Fruit fly (Drosophila melanogaster): ENCODE data around the gene AttD.

The AttD gene

dm6 chr3R:17604198-17604879 lies 20.7 kb upstream of the AttD start (continued):
- peak; percentile 57 for TF ChIP-seq CG17802 (tag; optimal IDR thresholded peaks at IDR 0.05)
- TF ChIP-seq CG32532 (GFP tag; IDR thresholded peaks at IDR 0.05) = peak; percentile 40; the same call in 1 of the 2 replicates
- no peak for TF ChIP-seq chm (GFP tag; IDR thresholded peaks at IDR 0.05)
- TF ChIP-seq CG9876 (GFP tag; optimal IDR thresholded peaks at IDR 0.05) = no peak
- peak; percentile 95 for TF ChIP-seq kni (GFP tag; optimal IDR thresholded peaks at IDR 0.05)
- peak; percentile 79 for TF ChIP-seq CG6765 (GFP tag; optimal IDR thresholded peaks at IDR 0.05)
- TF ChIP-seq z (GFP tag; IDR thresholded peaks at IDR 0.05) = no peak
- TF ChIP-seq Gsc (GFP tag; IDR thresholded peaks at IDR 0.05) = no peak
- peak; percentile 39; the same call in 1 of the 2 replicates for TF ChIP-seq Rx (GFP tag; IDR thresholded peaks at IDR 0.05)
- TF ChIP-seq danr (GFP tag; IDR thresholded peaks at IDR 0.05) = peak; percentile 69
- no peak for TF ChIP-seq ftz-f1 (GFP tag; optimal IDR thresholded peaks at IDR 0.05)
- TF ChIP-seq CG13296 (GFP tag; optimal IDR thresholded peaks at IDR 0.05) = peak; percentile 87
- TF ChIP-seq her (GFP tag; optimal IDR thresholded peaks at IDR 0.05) = no peak
- TF ChIP-seq az2 (GFP tag; optimal IDR thresholded peaks at IDR 0.05) = peak; percentile 79
- peak; percentile 41; the same call in 1 of the 2 replicates for TF ChIP-seq sna (GFP tag; IDR thresholded peaks at IDR 0.05; ENCODE audit: partially characterized antibody)
- TF ChIP-seq Dip2 (GFP tag; IDR thresholded peaks at IDR 0.05) = no peak
- peak; percentile 59 for TF ChIP-seq sug (tag; optimal IDR thresholded peaks at IDR 0.05)
- no peak for TF ChIP-seq Scr (GFP tag; IDR thresholded peaks at IDR 0.05; ENCODE audit: partially characterized antibody)
- TF ChIP-seq CG30431 (GFP tag; optimal IDR thresholded peaks at IDR 0.05) = peak; percentile 83
- peak; percentile 58; the same call in 1 of the 2 replicates for TF ChIP-seq onecut (GFP tag; IDR thresholded peaks at IDR 0.05)
- TF ChIP-seq eyg (GFP tag; optimal IDR thresholded peaks at IDR 0.05) = no peak
- TF ChIP-seq h (optimal IDR thresholded peaks at IDR 0.05) = no peak
- no peak for TF ChIP-seq nerfin-2 (GFP tag; IDR thresholded peaks at IDR 0.05; ENCODE audit: partially characterized antibody)
- no peak for TF ChIP-seq CG17186 (GFP tag; optimal IDR thresholded peaks at IDR 0.05)
- peak; percentile 58; the same call in 1 of the 2 replicates for TF ChIP-seq HLH3B (GFP tag; IDR thresholded peaks at IDR 0.05)
- TF ChIP-seq ken (GFP tag; IDR thresholded peaks at IDR 0.05) = no peak
- peak; percentile 85 for TF ChIP-seq Xrp1 (GFP tag; IDR thresholded peaks at IDR 0.05)
- TF ChIP-seq Jarid2 (GFP tag; optimal IDR thresholded peaks at IDR 0.05) = peak; percentile 28
- TF ChIP-seq CG2712 (tag; optimal IDR thresholded peaks at IDR 0.05) = peak; percentile 93
- TF ChIP-seq chif (GFP tag; optimal IDR thresholded peaks at IDR 0.05) = peak; percentile 12 to 56
- TF ChIP-seq Dad (GFP tag; optimal IDR thresholded peaks at IDR 0.05) = no peak
- TF ChIP-seq CG8290 (GFP tag; optimal IDR thresholded peaks at IDR 0.05) = peak; percentile 70
- TF ChIP-seq CG8290 (tag; optimal IDR thresholded peaks at IDR 0.05) = peak in 1 of 2 experiments; percentile 53
- peak; percentile 51 for TF ChIP-seq CG4328 (GFP tag; optimal IDR thresholded peaks at IDR 0.05)
- no peak for TF ChIP-seq cg (GFP tag; optimal IDR thresholded peaks at IDR 0.05)
- TF ChIP-seq pros (GFP tag; optimal IDR thresholded peaks at IDR 0.05) = peak; percentile 99
- TF ChIP-seq fd102C (GFP tag; optimal IDR thresholded peaks at IDR 0.05) = peak; percentile 86
- no peak for TF ChIP-seq ato (GFP tag; IDR thresholded peaks at IDR 0.05; ENCODE audit: partially characterized antibody)
- peak; percentile 88 for TF ChIP-seq CG1233 (GFP tag; optimal IDR thresholded peaks at IDR 0.05)
- no peak; the same call in 1 of the 2 replicates for TF ChIP-seq CG13287 (GFP tag; IDR thresholded peaks at IDR 0.05; ENCODE audit: partially characterized antibody)
- peak; percentile 11 for TF ChIP-seq stwl (tag; optimal IDR thresholded peaks at IDR 0.05)
- TF ChIP-seq tio (GFP tag; optimal IDR thresholded peaks at IDR 0.05) = peak; percentile 74
- TF ChIP-seq Stat92E (GFP tag; optimal IDR thresholded peaks at IDR 0.05) = no peak
- no peak; the same call in 2 of the 3 replicates for TF ChIP-seq ase (GFP tag; IDR thresholded peaks at IDR 0.05)
- no peak for TF ChIP-seq jigr1 (GFP tag; IDR thresholded peaks at IDR 0.05)
- TF ChIP-seq Oli (tag; optimal IDR thresholded peaks at IDR 0.05) = peak; percentile 89
- peak; percentile 47 for TF ChIP-seq CG18476 (GFP tag; optimal IDR thresholded peaks at IDR 0.05)
- TF ChIP-seq CG8359 (GFP tag; optimal IDR thresholded peaks at IDR 0.05; ENCODE audit: borderline replicate concordance) = peak; percentile 77
- TF ChIP-seq CG3995 (GFP tag; optimal IDR thresholded peaks at IDR 0.05) = no peak
- peak; percentile 55 for TF ChIP-seq CG6654 (GFP tag; optimal IDR thresholded peaks at IDR 0.05)
